Worm (Caenorhabditis elegans) whole organism, L4 larva: ENCODE data around the gene unc-24.

ENCODE experiments used
- F37D6.2 ChIP-seq: sonication (generic microtip); optimal IDR thresholded peaks from 2 replicates; lab custom pipeline; 2016; ENCODE audit warnings: mild to moderate bottlenecking, missing genetic modification characterization, missing compliant biosample characterization
- Y48G9A.11 ChIP-seq: fragments of 200-800 bp; sonication (Bioruptor generic); IDR thresholded peaks from 2 replicates; pipeline ENCODE4 v1.3.6; 2022; ENCODE audit warnings: missing genetic modification reagents, missing genetic modification characterization, missing compliant biosample characterization
- Y75B8A.6 ChIP-seq: fragments of 200-800 bp; sonication (Bioruptor generic); IDR thresholded peaks from 2 replicates; pipeline ENCODE4 v1.3.6; 2022; ENCODE audit warnings: missing genetic modification reagents, missing genetic modification characterization, missing compliant biosample characterization
- aha-1 ChIP-seq: fragments of 150-350 bp; peaks from one replicate; lab custom pipeline; 2014; ENCODE audit warnings: missing biosample characterization, missing genetic modification characterization
- ama-1 ChIP-seq: fragments of 150-350 bp; optimal IDR thresholded peaks from 2 replicates; lab custom pipeline; 2014; ENCODE audit warnings: inconsistent platforms, mixed read lengths
- ceh-20 ChIP-seq: fragments of 200-800 bp; sonication (Bioruptor generic); IDR thresholded peaks from 2 replicates; pipeline ENCODE4 v1.3.6; 2022; ENCODE audit warnings: missing genetic modification reagents, missing genetic modification characterization, missing compliant biosample characterization
- ceh-28 ChIP-seq: fragments of 150-350 bp; optimal IDR thresholded peaks from 2 replicates; lab custom pipeline; 2014; ENCODE audit warnings: missing biosample characterization, missing genetic modification reagents, missing genetic modification characterization
- ceh-32 ChIP-seq: sonication (generic microtip); optimal IDR thresholded peaks from 2 replicates; lab custom pipeline; 2016; ENCODE audit warnings: mild to moderate bottlenecking, missing genetic modification characterization, missing compliant biosample characterization; ENCODE audit not compliant: poor library complexity
- ctbp-1 ChIP-seq: fragments of 200-800 bp; sonication (Bioruptor generic); IDR thresholded peaks from 2 replicates; pipeline ENCODE4 v1.3.6; 2022; ENCODE audit warnings: missing genetic modification reagents, missing genetic modification characterization, missing compliant biosample characterization
- daf-8 ChIP-seq: fragments of 200-800 bp; sonication (Bioruptor generic); IDR thresholded peaks from 2 replicates; pipeline ENCODE4 v1.3.6; 2022; ENCODE audit warnings: missing genetic modification characterization, missing compliant biosample characterization
- dmd-6 ChIP-seq: fragments of 200-800 bp; sonication (Bioruptor generic); IDR thresholded peaks from 2 replicates; pipeline ENCODE4 v1.3.6; 2022; ENCODE audit warnings: missing genetic modification reagents, missing genetic modification characterization, missing compliant biosample characterization
- dmd-9 ChIP-seq: fragments of 200-800 bp; sonication (Bioruptor generic); IDR thresholded peaks from 2 replicates; pipeline ENCODE4 v1.3.6; 2022; ENCODE audit warnings: missing genetic modification reagents, missing genetic modification characterization, missing compliant biosample characterization
- hlh-11 ChIP-seq: fragments of 200-800 bp; sonication (Bioruptor generic); optimal IDR thresholded peaks from 2 replicates; lab custom pipeline; 2018; ENCODE audit warnings: mild to moderate bottlenecking, missing genetic modification characterization, missing compliant biosample characterization
- hlh-30 ChIP-seq: sonication (generic microtip); optimal IDR thresholded peaks from 2 replicates; lab custom pipeline; 2017; ENCODE audit warnings: antibody characterized with exemption, mild to moderate bottlenecking, missing genetic modification characterization, missing compliant biosample characterization; ENCODE audit not compliant: insufficient read depth
- jun-1 ChIP-seq: fragments of 150-350 bp; optimal IDR thresholded peaks from 2 replicates; lab custom pipeline; 2014; ENCODE audit warnings: missing biosample characterization, missing genetic modification reagents, missing genetic modification characterization
- lin-1 ChIP-seq: fragments of 200-800 bp; sonication (Bioruptor generic); IDR thresholded peaks from 2 replicates; pipeline ENCODE4 v1.3.6; 2022; ENCODE audit warnings: missing genetic modification reagents, missing genetic modification characterization, missing compliant biosample characterization
- lin-15B ChIP-seq: fragments of 150-350 bp; sonication (generic microtip); optimal IDR thresholded peaks from 3 replicates; lab custom pipeline; 2014; ENCODE audit warnings: missing biosample characterization, missing genetic modification characterization
- mdl-1 ChIP-seq, 2 experiments: fragments of 150-350 bp in 1 of 2; sonication (generic microtip) in 1 of 2; optimal IDR thresholded peaks; 2 replicates each; lab custom pipeline; 2014 to 2017; ENCODE audit warnings: missing biosample characterization in 2 of 2, missing genetic modification characterization in 2 of 2
- mxl-3 ChIP-seq: fragments of 200-800 bp; sonication (Bioruptor generic); optimal IDR thresholded peaks from 2 replicates; lab custom pipeline; 2018; ENCODE audit warnings: mild to moderate bottlenecking, missing genetic modification characterization, missing compliant biosample characterization
- nhr-10 ChIP-seq: fragments of 150-350 bp; optimal IDR thresholded peaks from 2 replicates; lab custom pipeline; 2014; ENCODE audit warnings: missing biosample characterization, missing genetic modification characterization
- nhr-25 ChIP-seq: sonication (generic microtip); optimal IDR thresholded peaks from 2 replicates; lab custom pipeline; 2017; ENCODE audit warnings: missing genetic modification characterization, mild to moderate bottlenecking, missing compliant biosample characterization, antibody characterized with exemption, moderate library complexity, borderline replicate concordance; ENCODE audit not compliant: insufficient read depth
- nhr-28 ChIP-seq: fragments of 150-350 bp; optimal IDR thresholded peaks from 2 replicates; lab custom pipeline; 2014; ENCODE audit warnings: missing biosample characterization, missing genetic modification characterization
- nhr-41 ChIP-seq: fragments of 200-800 bp; sonication (Bioruptor generic); IDR thresholded peaks from 2 replicates; pipeline ENCODE4 v1.3.6; 2022; ENCODE audit warnings: missing genetic modification reagents, missing genetic modification characterization, missing compliant biosample characterization
- nhr-48 ChIP-seq: sonication (generic microtip); optimal IDR thresholded peaks from 2 replicates; lab custom pipeline; 2016; ENCODE audit warnings: mild to moderate bottlenecking, missing genetic modification characterization, missing compliant biosample characterization
- pha-4 ChIP-seq, 2 experiments: fragments of 150-350 bp in 1 of 2; fragments of 200-800 bp in 1 of 2; sonication (Bioruptor generic) in 1 of 2; IDR thresholded peaks in 1 of 2; optimal IDR thresholded peaks in 1 of 2; 2 replicates each; pipeline versions ENCODE4 v1.3.6 to Lab custom; 2014 to 2022; ENCODE audit warnings: missing genetic modification characterization in 2 of 2, missing genetic modification reagents in 2 of 2, missing biosample characterization in 1 of 2, missing compliant biosample characterization in 1 of 2
- rbr-2 ChIP-seq: sonication (generic microtip); optimal IDR thresholded peaks from 2 replicates; lab custom pipeline; 2016; ENCODE audit warnings: missing genotype, missing genetic modification characterization, missing compliant biosample characterization
- sdz-12 ChIP-seq: fragments of 200-800 bp; sonication (Bioruptor generic); optimal IDR thresholded peaks from 2 replicates; lab custom pipeline; 2018; ENCODE audit warnings: mild to moderate bottlenecking, missing genetic modification characterization, missing compliant biosample characterization
- skn-1 ChIP-seq: fragments of 150-350 bp; optimal IDR thresholded peaks from 2 replicates; lab custom pipeline; 2014; ENCODE audit warnings: missing biosample characterization, missing genetic modification characterization
- unc-130 ChIP-seq: sonication (generic microtip); optimal IDR thresholded peaks from 2 replicates; lab custom pipeline; 2016; ENCODE audit warnings: missing genetic modification reagents, missing genetic modification characterization, missing compliant biosample characterization
- vab-7 ChIP-seq: fragments of 200-800 bp; sonication (Bioruptor generic); IDR thresholded peaks from 2 replicates; pipeline ENCODE4 v1.3.6; 2022; ENCODE audit warnings: missing genetic modification reagents, missing genetic modification characterization, missing compliant biosample characterization
- zip-2 ChIP-seq: fragments of 150-350 bp; optimal IDR thresholded peaks from 2 replicates; lab custom pipeline; 2014; ENCODE audit warnings: missing biosample characterization, missing genetic modification characterization

The unc-24 gene

DNA sequence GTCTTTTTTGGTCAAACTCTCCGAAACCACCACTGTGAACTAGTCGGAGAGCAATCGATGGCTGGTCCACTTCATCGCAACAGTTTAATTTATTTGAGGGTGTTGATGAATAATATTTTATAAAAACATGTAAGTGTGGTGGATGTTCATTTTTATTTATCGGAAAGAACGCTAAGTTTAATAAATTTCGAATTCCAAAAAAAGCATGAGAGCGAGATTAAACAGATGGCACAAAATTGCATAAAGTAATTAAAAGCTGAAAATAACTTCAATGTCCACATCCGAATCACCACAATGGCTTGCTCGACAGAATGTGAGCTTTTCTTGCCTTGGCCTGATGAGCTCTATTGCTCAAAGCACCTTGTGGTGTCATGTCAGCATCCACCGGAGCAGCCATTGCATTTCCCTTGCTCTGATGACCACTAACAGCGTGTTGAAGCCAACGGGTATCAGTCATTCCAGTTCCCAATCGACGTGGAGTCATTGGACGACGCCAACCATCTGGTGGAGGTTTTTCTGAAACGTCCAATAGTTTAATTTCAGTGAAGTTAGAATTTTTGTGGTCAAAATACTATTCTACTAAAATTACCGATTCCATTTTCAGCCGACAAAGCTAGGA lies 4.2 kb downstream of the unc-24 start (continued):
- TF ChIP-seq ceh-28 (tag; lab: Kevin White, UChicago) (no peak), daf-8 (GFP tag; lab: Robert Waterston, UW) (no peak), jun-1 (tag; lab: Kevin White, UChicago) (no peak), skn-1 (tag; lab: Kevin White, UChicago) (no peak), Y48G9A.11 (GFP tag; lab: Robert Waterston, UW) (no peak; the same call in 1 of the 2 replicates), zip-2 (tag; lab: Kevin White, UChicago) (no peak), aha-1 (peak; percentile 58), lin-1 (GFP tag; lab: Robert Waterston, UW) (no peak), nhr-25 (tag; lab: Kevin White, UChicago) (no peak), F37D6.2 (tag; lab: Kevin White, UChicago) (no peak), vab-7 (GFP tag; lab: Robert Waterston, UW) (no peak)

DNA sequence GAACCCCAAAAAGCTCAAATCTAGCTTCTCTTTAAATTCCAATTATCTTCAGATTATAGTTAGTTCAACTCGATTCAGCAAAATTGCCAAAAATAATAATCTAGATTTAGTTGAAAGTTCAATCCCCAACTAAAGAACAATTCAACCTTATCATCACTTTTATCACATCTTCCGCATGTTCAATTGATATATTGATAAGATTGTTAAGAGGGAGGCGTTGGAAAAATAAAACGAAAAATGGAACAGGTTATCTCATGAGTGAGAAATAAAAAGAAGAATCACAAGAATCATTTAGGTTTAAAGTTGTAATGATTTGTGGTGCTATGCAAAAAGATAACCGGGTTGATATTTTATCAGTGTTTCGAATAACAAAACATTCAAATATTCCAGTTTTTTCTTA lies 6.1 kb downstream of the unc-24 start:
- TF ChIP-seq hlh-11 (tag; lab: Kevin White, UChicago) (peak; percentile 27), ama-1 (lab: Kevin White, UChicago) (no peak), lin-15B (tag; lab: Kevin White, UChicago) (no peak), zip-2 (tag; lab: Kevin White, UChicago) (no peak), mxl-3 (GFP tag; lab: Kevin White, UChicago) (peak; percentile 61), skn-1 (tag; lab: Kevin White, UChicago) (no peak), aha-1 (peak; percentile 47), nhr-28 (tag; lab: Kevin White, UChicago) (peak; percentile 46), nhr-48 (tag; lab: Kevin White, UChicago) (peak; percentile 29), sdz-12 (no peak), nhr-41 (GFP tag; lab: Robert Waterston, UW) (no peak), Y75B8A.6 (GFP tag; lab: Robert Waterston, UW) (no peak), dmd-6 (GFP tag; lab: Robert Waterston, UW) (no peak), hlh-30 (peak; percentile 38), mdl-1 (tag; optimal IDR thresholded peaks at IDR 0.05; lab: Kevin White, UChicago) (peak in 1 of 2 experiments; percentile 49), Y48G9A.11 (GFP tag; lab: Robert Waterston, UW) (no peak), rbr-2 (tag; lab: Kevin White, UChicago) (no peak), ceh-32 (tag; lab: Kevin White, UChicago) (no peak)

DNA sequence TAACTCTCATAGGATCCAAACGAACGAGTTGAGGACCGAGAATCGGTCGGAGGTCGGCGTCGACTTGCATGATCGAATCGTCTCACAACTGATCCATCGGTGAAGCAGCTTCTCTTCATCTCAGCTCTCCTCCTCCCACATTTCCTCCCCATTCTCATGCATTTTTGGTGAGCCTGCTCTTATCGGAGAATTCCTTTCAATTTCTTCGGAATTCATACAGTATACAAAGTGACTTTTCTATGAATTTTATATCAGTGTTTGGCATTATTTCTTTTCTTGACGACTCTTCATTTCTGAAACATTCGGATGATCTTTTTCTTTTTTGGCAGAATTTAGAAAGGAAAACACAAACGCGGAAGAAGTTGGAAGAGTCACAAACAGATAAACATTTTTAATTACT lies 7.4 kb downstream of the unc-24 start, which contains the start of gene mec-17:
Gene mec-17 (minus strand): TSS at position 101 of the 400 bp plus-strand sequence.
- TF ChIP-seq ceh-32 (tag; lab: Kevin White, UChicago): no peak

DNA sequence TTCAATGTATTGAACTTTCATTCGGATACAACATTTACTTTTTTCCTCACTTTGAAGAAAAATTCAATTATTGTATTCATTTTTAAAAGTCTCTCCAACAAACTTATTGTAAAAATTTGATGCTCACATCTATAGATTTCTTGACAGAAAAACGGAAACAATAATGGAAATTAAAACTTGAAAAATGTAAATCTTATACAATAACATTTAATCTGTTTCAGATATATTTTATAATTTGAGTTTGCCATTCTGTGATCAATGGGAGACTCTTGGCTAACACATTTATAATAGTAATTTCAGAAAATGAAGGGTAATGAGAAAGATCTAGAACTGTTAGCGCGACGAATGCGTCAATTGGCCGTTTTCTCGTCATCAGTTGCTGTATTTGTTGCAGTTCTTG lies 8.7 kb downstream of the unc-24 start, which contains the start of gene col-115:
Gene col-115 (plus strand): TSS at position 301 of the 400 bp plus-strand sequence.
- TF ChIP-seq skn-1 (tag; lab: Kevin White, UChicago): no peak
- no peak for TF ChIP-seq nhr-10 (tag; lab: Kevin White, UChicago)
- no peak for TF ChIP-seq pha-4 (GFP tag; IDR thresholded peaks at IDR 0.05; lab: Robert Waterston, UW)
- no peak for TF ChIP-seq pha-4 (tag; optimal IDR thresholded peaks at IDR 0.05; lab: Kevin White, UChicago)
- TF ChIP-seq dmd-9 (GFP tag; lab: Robert Waterston, UW): no peak
- TF ChIP-seq ctbp-1 (GFP tag; lab: Robert Waterston, UW): no peak
- no peak for TF ChIP-seq ceh-20 (GFP tag; lab: Robert Waterston, UW)
- TF ChIP-seq unc-130 (GFP tag; lab: Kevin White, UChicago): no peak
- TF ChIP-seq mxl-3 (GFP tag; lab: Kevin White, UChicago): no peak
- TF ChIP-seq, all 104 proteins: peak for 0
